Worm (Caenorhabditis elegans): ENCODE measurements around the gene xbx-6.

xbx-6 gene

DNA sequence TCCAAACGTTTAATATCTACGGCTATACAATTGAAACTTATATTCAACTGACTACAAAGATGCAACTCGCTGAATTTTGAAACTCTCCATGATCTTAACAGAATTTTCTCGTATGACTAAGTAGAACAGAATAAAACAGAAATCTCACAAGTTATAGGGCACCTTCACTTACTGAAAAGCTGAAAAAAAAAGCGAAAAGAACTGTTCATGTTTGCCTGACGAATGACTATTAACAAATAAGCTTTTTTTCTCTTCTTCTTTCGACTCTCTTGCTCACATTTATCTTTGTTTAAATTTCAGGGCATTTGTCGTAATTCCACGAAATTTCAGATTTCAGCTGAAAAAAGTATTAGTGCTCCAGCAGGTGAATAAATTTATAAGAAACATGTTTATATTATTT is at the start of gene xbx-6:
xbx-6 (plus strand) TSS at position 301 of the 400 bp plus-strand sequence.
- TF ChIP-seq ztf-26 (tag; optimal IDR thresholded peaks at IDR 0.05) (no peak), ama-1 (optimal IDR thresholded peaks at IDR 0.05) (no peak), ama-1 (GFP tag; optimal IDR thresholded peaks at IDR 0.05) (no peak), hrde-1 (tag; optimal IDR thresholded peaks at IDR 0.05; ENCODE audit: borderline replicate concordance) (no peak), ZK185.1 (tag; optimal IDR thresholded peaks at IDR 0.05; ENCODE audit: poor library complexity, severe bottlenecking) (no peak), B0035.1 (tag; optimal IDR thresholded peaks at IDR 0.05) (no peak), fkh-3 (tag; optimal IDR thresholded peaks at IDR 0.05) (no peak), nhr-27 (tag; optimal IDR thresholded peaks at IDR 0.05) (no peak), hlh-26 (GFP tag; conservative IDR thresholded peaks at IDR 0.05) (no peak), lin-40 (tag; optimal IDR thresholded peaks at IDR 0.05) (no peak)

DNA sequence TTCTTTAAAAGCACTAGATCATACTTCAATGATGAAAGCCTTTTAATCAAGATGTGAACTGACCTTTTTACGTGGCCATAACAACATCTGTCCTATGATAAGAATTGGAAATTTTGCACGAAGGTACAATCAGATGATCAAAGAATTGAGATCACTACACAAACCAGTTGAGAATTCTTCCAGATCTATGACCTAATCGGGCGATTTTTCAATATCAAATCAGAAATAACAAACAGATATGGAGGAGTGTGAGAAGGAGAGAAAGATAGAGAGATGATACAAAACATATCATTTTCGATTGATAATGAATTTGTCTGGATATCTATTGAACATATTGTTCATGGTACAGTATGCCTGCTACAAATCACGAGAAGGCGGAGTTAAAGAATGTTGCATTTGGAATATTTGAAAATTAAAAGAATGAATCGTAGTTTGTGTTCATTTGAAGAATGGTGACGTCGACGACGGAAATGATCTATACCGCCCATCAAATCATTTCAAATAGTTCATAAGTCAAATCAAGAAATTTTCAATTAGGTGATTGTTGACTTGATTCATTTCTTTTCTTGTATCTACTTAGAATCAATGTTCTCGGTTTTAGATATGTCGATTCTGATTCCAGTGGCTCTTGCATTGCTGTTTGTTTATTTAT is 48.6 kb upstream of the xbx-6 start, which contains the start of gene cyp-29A4:
cyp-29A4 (plus strand) TSS at position 602 of the 652 bp plus-strand sequence.
- no peak for TF ChIP-seq snpc-3.4 (tag; optimal IDR thresholded peaks at IDR 0.05)
- no peak for TF ChIP-seq cebp-2 (GFP tag; IDR thresholded peaks at IDR 0.05)
- TF ChIP-seq nhr-27 (tag; optimal IDR thresholded peaks at IDR 0.05) = no peak
- no peak for TF ChIP-seq bed-1 (GFP tag; IDR thresholded peaks at IDR 0.05)

DNA sequence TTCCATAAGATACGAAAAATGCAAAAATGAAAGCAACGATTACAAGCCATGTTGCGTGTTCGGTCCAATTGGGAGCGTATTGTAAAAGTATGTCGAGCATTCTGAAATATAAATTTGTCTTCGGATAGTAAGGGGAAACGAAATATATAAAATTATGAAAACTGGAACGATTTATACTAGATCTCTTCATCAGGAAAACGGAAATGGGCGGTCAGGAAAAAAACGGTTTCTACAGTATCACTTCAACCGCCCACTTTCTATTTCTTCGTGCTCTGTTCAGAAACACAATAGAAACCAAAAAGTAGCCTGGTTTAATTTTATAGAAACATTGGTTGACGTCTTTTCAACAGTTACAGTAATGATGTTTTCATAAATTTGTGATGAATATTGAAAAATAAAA is 41.3 kb upstream of the xbx-6 start, which contains the start of gene pitr-4:
pitr-4 (minus strand) TSS at position 101 of the 400 bp plus-strand sequence.
- TF ChIP-seq madf-10 (tag; optimal IDR thresholded peaks at IDR 0.05) (no peak), hmg-20 (GFP tag; IDR thresholded peaks at IDR 0.05) (no peak), lag-1 (GFP tag; IDR thresholded peaks at IDR 0.05) (no peak), ccch-3 (GFP tag; optimal IDR thresholded peaks at IDR 0.05) (no peak)

DNA sequence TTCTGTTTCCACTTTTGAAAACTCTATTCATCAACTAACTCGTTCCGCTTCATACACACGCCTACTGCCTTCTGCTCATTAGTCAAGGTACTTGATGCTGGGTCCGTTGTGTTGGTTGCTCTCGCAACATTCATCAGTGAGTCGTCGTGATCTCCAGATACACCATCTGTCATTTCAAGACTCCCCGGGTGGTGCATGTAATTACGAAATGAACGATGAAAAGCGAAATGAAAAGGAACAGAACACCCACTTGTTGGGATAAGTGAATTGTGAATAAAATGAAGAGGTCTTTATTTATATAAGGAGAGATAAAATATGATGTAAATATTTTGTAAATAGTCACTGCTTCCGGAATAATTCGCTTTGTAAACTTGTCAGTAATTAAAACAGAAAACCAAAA is 38.9 kb upstream of the xbx-6 start:
- TF ChIP-seq madf-6 (GFP tag; IDR thresholded peaks at IDR 0.05) (no peak), unc-62 (GFP tag; optimal IDR thresholded peaks at IDR 0.05) (no peak), ceh-79 (tag; optimal IDR thresholded peaks at IDR 0.05) (no peak), hmg-1.2 (GFP tag; IDR thresholded peaks at IDR 0.05) (no peak)

DNA sequence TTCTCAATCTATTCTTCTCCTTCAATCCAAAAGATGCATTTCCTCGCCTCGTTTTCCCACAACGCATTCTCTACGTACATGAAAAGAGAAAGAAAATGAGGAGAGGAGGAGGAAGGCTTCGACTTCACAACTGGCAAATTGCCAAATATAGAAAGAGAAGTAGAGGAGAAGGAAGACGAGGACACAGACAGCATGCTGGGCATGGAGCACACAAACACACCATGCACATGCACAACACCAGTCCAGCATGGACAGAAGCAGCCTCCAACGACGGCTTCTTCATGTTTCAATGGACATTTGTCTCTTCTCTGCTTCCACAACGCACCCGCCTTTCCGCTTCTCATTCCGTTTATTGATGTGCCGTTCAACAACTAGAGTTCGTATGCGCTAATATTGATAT is 38.2 kb upstream of the xbx-6 start:
- TF ChIP-seq tbp1 (GFP tag; optimal IDR thresholded peaks at IDR 0.05) = no peak
- no peak for TF ChIP-seq D2030.7 (GFP tag; IDR thresholded peaks at IDR 0.05)
- TF ChIP-seq nfya-2 (GFP tag; IDR thresholded peaks at IDR 0.05) = no peak
- TF ChIP-seq egl-18 (GFP tag; IDR thresholded peaks at IDR 0.05) = no peak
- TF ChIP-seq lag-1 (GFP tag; IDR thresholded peaks at IDR 0.05) = no peak
- peak; percentile 5 for TF ChIP-seq K12H6.12 (tag; optimal IDR thresholded peaks at IDR 0.05)
- TF ChIP-seq Y67H2A.10 (GFP tag; conservative IDR thresholded peaks at IDR 0.05) = no peak
- TF ChIP-seq ZK185.1 (tag; optimal IDR thresholded peaks at IDR 0.05; ENCODE audit: poor library complexity, severe bottlenecking) = peak; percentile 21
- TF ChIP-seq ceh-58 (GFP tag; IDR thresholded peaks at IDR 0.05) = no peak
- no peak for TF ChIP-seq Y79H2A.3 (GFP tag; conservative IDR thresholded peaks at IDR 0.05)
- no peak for TF ChIP-seq hrde-1 (tag; optimal IDR thresholded peaks at IDR 0.05; ENCODE audit: borderline replicate concordance)
- TF ChIP-seq lin-40 (tag; optimal IDR thresholded peaks at IDR 0.05) = no peak
- TF ChIP-seq F22D6.2 (tag; optimal IDR thresholded peaks at IDR 0.05) = no peak
- 0 out of 2 replicates have a peak, but pooled peaks have one; percentile 28 for TF ChIP-seq Y56A3A.18 (GFP tag; IDR thresholded peaks at IDR 0.05)
- no peak for TF ChIP-seq hsf-1 (GFP tag; IDR thresholded peaks at IDR 0.05)
